Fruit fly (Drosophila melanogaster) whole organism, embryonic: ENCODE results near the gene CG10467.
A peak's percentile ranks its signal among the peaks of the same experiment; 100 is the strongest.

Experiments
- Atf-2 ChIP-seq: fragments of 200-800 bp; sonication (Bioruptor generic); optimal IDR thresholded peaks from 2 replicates; lab custom pipeline; 2016; ENCODE audit warnings: missing biosample characterization, missing genetic modification characterization
- BtbVII ChIP-seq: fragments of 200-800 bp; sonication (Bioruptor generic); optimal IDR thresholded peaks from 3 replicates; lab custom pipeline; 2017; ENCODE audit warnings: missing biosample characterization, mild to moderate bottlenecking, missing genetic modification characterization
- CG10959 ChIP-seq: fragments of 200-800 bp; sonication (Bioruptor generic); IDR thresholded peaks from 2 replicates; pipeline ENCODE4 v1.3.6; 2022; ENCODE audit warnings: missing biosample characterization, missing genetic modification characterization
- CG13123 ChIP-seq: fragments of 200-800 bp; sonication (Bioruptor generic); optimal IDR thresholded peaks from 2 replicates; lab custom pipeline; 2016; ENCODE audit warnings: missing biosample characterization, missing genetic modification characterization
- CG13894 ChIP-seq: fragments of 200-800 bp; sonication (Bioruptor generic); optimal IDR thresholded peaks from 3 replicates; lab custom pipeline; 2018; ENCODE audit warnings: missing biosample characterization, mild to moderate bottlenecking, missing genetic modification characterization, moderate library complexity
- CG14860 ChIP-seq: fragments of 200-800 bp; sonication (Bioruptor generic); IDR thresholded peaks from 3 replicates; pipeline ENCODE4 v1.3.6; 2022; ENCODE audit warnings: missing biosample characterization, missing genetic modification characterization; ENCODE audit not compliant: partially characterized antibody
- CG17361 ChIP-seq: fragments of 200-800 bp; sonication (Bioruptor generic); IDR thresholded peaks from 3 replicates; pipeline ENCODE4 v1.3.6; 2022; ENCODE audit warnings: missing biosample characterization, missing genetic modification characterization
- CG17829 ChIP-seq: fragments of 200-800 bp; optimal IDR thresholded peaks from 2 replicates; lab custom pipeline; 2019; ENCODE audit warnings: missing biosample characterization, mild to moderate bottlenecking, missing genetic modification characterization, moderate library complexity
- CG31365 ChIP-seq: fragments of 200-800 bp; sonication (Bioruptor generic); optimal IDR thresholded peaks from 2 replicates; lab custom pipeline; 2018; ENCODE audit warnings: missing biosample characterization, mild to moderate bottlenecking, missing genetic modification characterization
- CG4360 ChIP-seq: fragments of 200-800 bp; sonication (Bioruptor generic); IDR thresholded peaks from 2 replicates; pipeline ENCODE4 v1.3.6; 2022; ENCODE audit warnings: missing biosample characterization, missing genetic modification characterization
- CG4424 ChIP-seq: fragments of 200-800 bp; sonication (Bioruptor generic); optimal IDR thresholded peaks from 3 replicates; lab custom pipeline; 2016; ENCODE audit warnings: missing biosample characterization, missing genetic modification characterization
- CG4820 ChIP-seq: fragments of 200-800 bp; sonication (Bioruptor generic); optimal IDR thresholded peaks from 3 replicates; lab custom pipeline; 2016; ENCODE audit warnings: missing biosample characterization, missing genetic modification characterization
- CG6175 ChIP-seq: fragments of 200-800 bp; sonication (Bioruptor generic); IDR thresholded peaks from 3 replicates; pipeline ENCODE4 v1.3.6; 2022; ENCODE audit warnings: missing biosample characterization, missing genetic modification characterization
- CG6254 ChIP-seq: fragments of 200-800 bp; sonication (Bioruptor generic); optimal IDR thresholded peaks from 3 replicates; lab custom pipeline; 2017; ENCODE audit warnings: mild to moderate bottlenecking, missing biosample characterization, missing genetic modification reagents, missing genetic modification characterization
- CG7745 ChIP-seq: fragments of 200-800 bp; sonication (Bioruptor generic); optimal IDR thresholded peaks from 2 replicates; lab custom pipeline; 2018; ENCODE audit warnings: missing biosample characterization, mild to moderate bottlenecking, missing genetic modification characterization, moderate library complexity
- CG9876 ChIP-seq: fragments of 200-800 bp; sonication (Bioruptor generic); optimal IDR thresholded peaks from 2 replicates; lab custom pipeline; 2016; ENCODE audit warnings: missing biosample characterization, missing genetic modification characterization
- Dad ChIP-seq: fragments of 200-800 bp; sonication (Bioruptor generic); optimal IDR thresholded peaks from 3 replicates; lab custom pipeline; 2016; ENCODE audit warnings: missing biosample characterization, missing genetic modification characterization
- E2f2 ChIP-seq: fragments of 200-800 bp; sonication (Bioruptor generic); IDR thresholded peaks from 2 replicates; pipeline ENCODE4 v1.3.6; 2022; ENCODE audit warnings: missing biosample characterization, missing genetic modification characterization
- Ets97D ChIP-seq: fragments of 200-800 bp; sonication (Bioruptor generic); optimal IDR thresholded peaks from 3 replicates; lab custom pipeline; 2016; ENCODE audit warnings: missing biosample characterization, missing genetic modification characterization
- Gug ChIP-seq: fragments of 200-800 bp; sonication (Bioruptor generic); IDR thresholded peaks from 4 replicates; pipeline ENCODE4 v1.3.6; 2022; ENCODE audit warnings: missing biosample characterization, missing genetic modification characterization
- Max ChIP-seq: fragments of 200-800 bp; sonication (Bioruptor generic); optimal IDR thresholded peaks from 2 replicates; lab custom pipeline; 2016; ENCODE audit warnings: missing biosample characterization, mild to moderate bottlenecking, missing genetic modification characterization
- NC2α ChIP-seq: fragments of 200-800 bp; sonication (Bioruptor generic); optimal IDR thresholded peaks from 2 replicates; lab custom pipeline; 2016; ENCODE audit warnings: missing biosample characterization, missing genetic modification characterization
- Neu2 ChIP-seq: fragments of 200-800 bp; sonication (Bioruptor generic); optimal IDR thresholded peaks from 3 replicates; lab custom pipeline; 2016; ENCODE audit warnings: missing biosample characterization, missing genetic modification characterization, borderline replicate concordance
- Nf-YC ChIP-seq: fragments of 200-800 bp; optimal IDR thresholded peaks from 3 replicates; lab custom pipeline; 2019; ENCODE audit warnings: missing biosample characterization, mild to moderate bottlenecking, missing genetic modification characterization, moderate library complexity
- Ravus ChIP-seq: fragments of 200-800 bp; sonication (Bioruptor generic); IDR thresholded peaks from 2 replicates; pipeline ENCODE4 v1.3.6; 2022; ENCODE audit warnings: missing biosample characterization, missing genetic modification characterization
- Rx ChIP-seq: fragments of 200-800 bp; sonication (Bioruptor generic); IDR thresholded peaks from 2 replicates; pipeline ENCODE4 v1.3.6; 2022; ENCODE audit warnings: missing biosample characterization, missing genetic modification characterization
- Sox100B ChIP-seq: fragments of 200-800 bp; sonication (Bioruptor generic); optimal IDR thresholded peaks from 3 replicates; lab custom pipeline; 2018; ENCODE audit warnings: missing biosample characterization, mild to moderate bottlenecking, missing genetic modification characterization
- abd-A ChIP-seq: fragments of 200-800 bp; sonication (Bioruptor generic); optimal IDR thresholded peaks from 3 replicates; lab custom pipeline; 2019; ENCODE audit warnings: missing biosample characterization, mild to moderate bottlenecking, missing genetic modification characterization, moderate library complexity
- ac ChIP-seq: fragments of 200-800 bp; sonication (Bioruptor generic); optimal IDR thresholded peaks from 3 replicates; lab custom pipeline; 2017; ENCODE audit warnings: missing biosample characterization, mild to moderate bottlenecking, missing genetic modification characterization
- bigmax ChIP-seq: fragments of 200-800 bp; sonication (Bioruptor generic); optimal IDR thresholded peaks from 2 replicates; lab custom pipeline; 2018; ENCODE audit warnings: missing biosample characterization, mild to moderate bottlenecking, missing genetic modification characterization
- cato ChIP-seq: fragments of 200-800 bp; sonication (Bioruptor generic); optimal IDR thresholded peaks from 2 replicates; lab custom pipeline; 2016; ENCODE audit warnings: missing biosample characterization, missing genetic modification characterization, borderline replicate concordance
- cwo ChIP-seq: fragments of 200-800 bp; sonication (Bioruptor generic); optimal IDR thresholded peaks from 3 replicates; lab custom pipeline; 2017; ENCODE audit warnings: missing biosample characterization, missing genetic modification characterization, mild to moderate bottlenecking, moderate library complexity, missing genetic modification reagents
- dimm ChIP-seq: fragments of 200-800 bp; sonication (Bioruptor generic); IDR thresholded peaks from 2 replicates; pipeline ENCODE4 v1.3.6; 2022; ENCODE audit warnings: missing biosample characterization, missing genetic modification characterization
- esg ChIP-seq: fragments of 200-800 bp; sonication (Bioruptor generic); conservative IDR thresholded peaks from 2 replicates; pipeline ENCODE4 v1.3.6; 2022; ENCODE audit warnings: missing biosample characterization, missing genetic modification characterization
- gsb-n ChIP-seq: fragments of 200-800 bp; sonication (Bioruptor generic); optimal IDR thresholded peaks from 3 replicates; lab custom pipeline; 2018; ENCODE audit warnings: missing biosample characterization, mild to moderate bottlenecking, missing genetic modification characterization
- gt ChIP-seq: fragments of 200-800 bp; sonication (Bioruptor generic); IDR thresholded peaks from 2 replicates; pipeline ENCODE4 v1.3.6; 2022; ENCODE audit warnings: missing biosample characterization, missing genetic modification characterization
- nau ChIP-seq: fragments of 200-800 bp; sonication (Bioruptor generic); optimal IDR thresholded peaks from 3 replicates; lab custom pipeline; 2017; ENCODE audit warnings: missing biosample characterization, mild to moderate bottlenecking, missing genetic modification characterization, missing genetic modification reagents
- nerfin-2 ChIP-seq: fragments of 200-800 bp; sonication (Bioruptor generic); IDR thresholded peaks from 2 replicates; pipeline ENCODE4 v1.3.6; 2022; ENCODE audit warnings: missing biosample characterization, missing genetic modification characterization; ENCODE audit not compliant: partially characterized antibody
- pros ChIP-seq: fragments of 200-800 bp; sonication (Bioruptor generic); optimal IDR thresholded peaks from 3 replicates; lab custom pipeline; 2019; ENCODE audit warnings: missing biosample characterization, mild to moderate bottlenecking, missing genetic modification characterization, moderate library complexity
- pzg ChIP-seq: fragments of 200-800 bp; sonication (Bioruptor generic); optimal IDR thresholded peaks from 3 replicates; lab custom pipeline; 2018; ENCODE audit warnings: missing biosample characterization, mild to moderate bottlenecking, missing genetic modification characterization, moderate library complexity
- sens ChIP-seq: fragments of 200-800 bp; sonication (Bioruptor generic); peaks from one replicate; lab custom pipeline; 2016; ENCODE audit warnings: missing biosample characterization, missing genetic modification characterization
- seq ChIP-seq: fragments of 200-800 bp; sonication (Bioruptor generic); IDR thresholded peaks from 2 replicates; pipeline ENCODE4 v1.3.6; 2022; ENCODE audit warnings: missing biosample characterization, missing genetic modification characterization
- sima ChIP-seq: fragments of 200-800 bp; sonication (Bioruptor generic); optimal IDR thresholded peaks from 2 replicates; lab custom pipeline; 2016; ENCODE audit warnings: missing biosample characterization, missing genetic modification characterization
- sisA ChIP-seq: fragments of 200-800 bp; sonication (Bioruptor generic); IDR thresholded peaks from 2 replicates; pipeline ENCODE4 v1.3.6; 2022; ENCODE audit warnings: missing biosample characterization, missing genetic modification characterization
- so ChIP-seq: fragments of 200-800 bp; sonication (Bioruptor generic); IDR thresholded peaks from 3 replicates; pipeline ENCODE4 v1.3.6; 2022; ENCODE audit warnings: missing biosample characterization, missing genetic modification characterization
- sr ChIP-seq: fragments of 200-800 bp; sonication (Bioruptor generic); IDR thresholded peaks from 3 replicates; pipeline ENCODE4 v1.3.6; 2022; ENCODE audit warnings: missing biosample characterization, missing genetic modification characterization
- ttk ChIP-seq: fragments of 200-800 bp; sonication (Bioruptor generic); IDR thresholded peaks from 2 replicates; pipeline ENCODE4 v2.1.2; 2022; ENCODE audit warnings: missing biosample characterization, missing genetic modification characterization
- unpg ChIP-seq: fragments of 200-800 bp; sonication (Bioruptor generic); optimal IDR thresholded peaks from 3 replicates; lab custom pipeline; 2018; ENCODE audit warnings: missing biosample characterization, mild to moderate bottlenecking, missing genetic modification characterization, moderate library complexity
- vnd ChIP-seq: fragments of 200-800 bp; sonication (Bioruptor generic); IDR thresholded peaks from 3 replicates; pipeline ENCODE4 v1.3.6; 2022; ENCODE audit warnings: missing biosample characterization, missing genetic modification characterization; ENCODE audit not compliant: partially characterized antibody

Gene CG10467

DNA sequence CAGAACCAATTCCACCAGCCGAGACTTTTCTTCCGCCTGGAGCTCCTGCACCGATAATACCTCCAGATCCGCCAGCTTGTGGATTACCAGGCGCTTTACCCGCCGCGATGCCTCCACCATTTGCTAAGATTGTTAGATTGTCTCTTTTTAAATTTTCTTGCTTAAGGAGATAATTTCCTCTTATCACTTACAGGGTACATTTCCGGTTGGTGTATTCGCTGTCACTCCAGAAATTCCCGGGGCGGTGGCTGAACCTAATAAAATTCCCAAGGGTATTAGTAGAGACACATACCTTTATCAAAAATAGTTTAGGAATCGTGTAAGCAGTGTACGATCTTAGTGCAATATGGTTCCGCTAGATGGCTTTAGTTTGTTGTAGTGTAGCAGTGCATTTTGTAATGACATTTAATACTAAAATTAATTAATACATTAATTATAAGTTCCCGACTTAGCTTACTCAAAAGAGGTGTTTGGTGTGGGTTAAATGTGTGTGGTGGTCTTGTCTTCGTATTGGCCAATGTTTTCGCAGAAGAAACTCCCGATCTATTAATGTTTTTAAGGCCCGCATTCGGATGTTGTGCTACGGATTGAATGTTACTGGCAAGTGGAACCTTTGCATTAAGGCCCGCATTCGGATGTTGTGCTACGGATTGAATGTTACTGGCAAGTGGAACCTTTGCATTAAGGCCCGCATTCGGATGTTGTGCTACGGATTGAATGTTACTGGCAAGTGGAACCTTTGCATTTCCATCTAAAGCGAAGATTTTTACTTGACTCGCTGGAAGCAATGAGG lies 30.3 kb upstream of the CG10467 start (continued):
- TF ChIP-seq NC2α (GFP tag; lab: Kevin White, UChicago): peak; percentile 23
- peak; percentile 76 for TF ChIP-seq unpg (GFP tag; lab: Kevin White, UChicago)
- TF ChIP-seq CG13894: no peak
- TF ChIP-seq sens: peak; percentile 98
- TF ChIP-seq pros (GFP tag; lab: Kevin White, UChicago): no peak
- peak; percentile 79 for TF ChIP-seq seq (GFP tag; lab: Robert Waterston, UW)
- peak; percentile 53 for TF ChIP-seq CG4360 (GFP tag; lab: Robert Waterston, UW)
- peak; percentile 69 for TF ChIP-seq CG17829 (tag; lab: Kevin White, UChicago)
- TF ChIP-seq abd-A (tag; lab: Kevin White, UChicago): no peak
- TF ChIP-seq ttk (GFP tag; lab: Robert Waterston, UW): peak; percentile 71; the same call in 1 of the 2 replicates
- TF ChIP-seq sr (GFP tag; lab: Robert Waterston, UW): peak; percentile 93
- peak; percentile 66 for TF ChIP-seq CG17361 (GFP tag; lab: Robert Waterston, UW)
- TF ChIP-seq CG4820 (GFP tag; lab: Kevin White, UChicago): peak; percentile 47
- no peak for TF ChIP-seq cato
- TF ChIP-seq BtbVII (GFP tag; lab: Kevin White, UChicago): peak; percentile 85
- TF ChIP-seq bigmax (GFP tag; lab: Kevin White, UChicago): peak; percentile 68
- peak; percentile 52 for TF ChIP-seq Nf-YC (tag; lab: Kevin White, UChicago)
- TF ChIP-seq sima: peak; percentile 54
- TF ChIP-seq Ets97D (GFP tag; lab: Kevin White, UChicago): peak; percentile 99
- peak; percentile 16 for TF ChIP-seq CG9876 (GFP tag; lab: Kevin White, UChicago)
- peak; percentile 64 for TF ChIP-seq E2f2 (GFP tag; lab: Robert Waterston, UW)
- no peak for TF ChIP-seq sisA
- peak; percentile 20; the same call in 1 of the 4 replicates for TF ChIP-seq Gug (GFP tag; lab: Robert Waterston, UW)
- no peak for TF ChIP-seq Neu2 (GFP tag; lab: Kevin White, UChicago)
- peak; percentile 81 for TF ChIP-seq Dad (GFP tag; lab: Kevin White, UChicago)
- TF ChIP-seq cwo (GFP tag; lab: Kevin White, UChicago): peak; percentile 25
- 0 out of 2 replicates have a peak, but pooled peaks have one; percentile 34 for TF ChIP-seq dimm (GFP tag; lab: Robert Waterston, UW)
- TF ChIP-seq CG10959 (GFP tag; lab: Robert Waterston, UW): peak; percentile 69; the same call in 1 of the 2 replicates
- peak; percentile 81 for TF ChIP-seq Rx (GFP tag; lab: Robert Waterston, UW)
- peak; percentile 40 for TF ChIP-seq Max (GFP tag; lab: Kevin White, UChicago)
- peak; percentile 49 for TF ChIP-seq ac (GFP tag; lab: Kevin White, UChicago)
- TF ChIP-seq CG6175: peak; percentile 81
- TF ChIP-seq Atf-2: no peak
- peak; percentile 75 for TF ChIP-seq Sox100B (GFP tag; lab: Kevin White, UChicago)
- no peak; the same call in 1 of the 2 replicates for TF ChIP-seq Ravus (GFP tag; lab: Robert Waterston, UW)
- peak; percentile 99 for TF ChIP-seq CG6254
- TF ChIP-seq pzg (GFP tag; lab: Kevin White, UChicago): peak; percentile 17
- TF ChIP-seq esg (GFP tag; lab: Robert Waterston, UW): peak; percentile 25
- no peak for TF ChIP-seq nerfin-2 (GFP tag; lab: Robert Waterston, UW)
- no peak for TF ChIP-seq CG14860 (GFP tag; lab: Robert Waterston, UW)
- no peak for TF ChIP-seq vnd (GFP tag; lab: Robert Waterston, UW)
- TF ChIP-seq CG13123 (GFP tag; lab: Kevin White, UChicago): peak; percentile 24
- TF ChIP-seq gsb-n: peak; percentile 63
- TF ChIP-seq gt (GFP tag; lab: Robert Waterston, UW): no peak
- no peak for TF ChIP-seq CG7745 (tag; lab: Kevin White, UChicago)
- TF ChIP-seq so (GFP tag; lab: Robert Waterston, UW): peak; percentile 76; the same call in 2 of the 3 replicates
- TF ChIP-seq CG31365: peak; percentile 96
- peak; percentile 85 for TF ChIP-seq CG4424
- TF ChIP-seq nau (GFP tag; lab: Kevin White, UChicago): peak; percentile 87
